Worm (Caenorhabditis elegans): ENCODE results near the gene nspc-15.

The nspc-15 gene

DNA sequence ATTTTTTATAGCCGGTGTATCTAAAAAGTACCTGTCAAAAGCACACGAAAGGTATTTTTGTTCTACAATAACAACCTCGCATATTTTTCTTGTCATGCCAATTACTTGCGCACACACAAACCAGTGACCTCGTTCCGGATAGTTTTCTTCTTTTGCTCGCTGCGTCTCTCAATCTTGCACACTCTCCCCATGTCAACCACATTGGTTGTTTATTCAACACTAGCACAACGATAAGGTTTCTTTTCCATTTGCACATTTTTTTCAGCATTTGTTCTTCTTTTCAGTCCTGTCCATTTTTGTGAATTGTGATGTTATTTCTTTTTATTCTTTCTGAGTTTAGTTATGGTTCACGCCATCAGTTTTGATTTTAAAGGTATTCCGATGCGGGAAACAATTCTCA, 10.3 kb upstream of the nspc-15 start, which contains the start of gene F42F12.3:
Gene F42F12.3, plus strand, starts transcription at position 372 of the 400 bp plus-strand sequence.
- TF ChIP-seq lsy-2 (tag; optimal IDR thresholded peaks at IDR 0.05) = no peak
- TF ChIP-seq fos-1 (tag; optimal IDR thresholded peaks at IDR 0.05) = peak; percentile 3
- no peak for TF ChIP-seq lin-39 (tag; optimal IDR thresholded peaks at IDR 0.05)
- no peak for TF ChIP-seq sma-3 (GFP tag; optimal IDR thresholded peaks at IDR 0.05)
- TF ChIP-seq crh-2 (tag; optimal IDR thresholded peaks at IDR 0.05) = no peak

DNA sequence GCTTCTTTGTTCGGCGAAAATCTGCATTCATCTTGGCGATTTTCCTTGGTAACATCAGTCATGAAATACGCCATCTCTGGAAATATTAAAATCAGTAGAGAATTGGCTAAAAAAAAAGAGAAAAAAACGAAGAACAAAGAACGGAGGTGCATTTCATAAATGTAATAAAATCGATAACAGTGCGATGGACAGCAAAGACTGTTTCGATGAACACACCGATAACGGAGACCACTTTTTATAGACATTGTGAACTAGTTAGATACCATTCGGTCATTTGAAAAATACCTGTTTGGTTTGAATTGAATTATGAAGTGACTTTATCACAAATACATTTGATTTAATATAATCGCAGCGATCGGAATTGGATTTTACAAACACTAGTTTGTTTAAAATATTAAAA, 7.7 kb upstream of the nspc-15 start, which contains the start of gene F42F12.4:
Gene F42F12.4, minus strand, starts transcription at position 76 of the 400 bp plus-strand sequence.
- TF ChIP-seq mab-5 (tag; optimal IDR thresholded peaks at IDR 0.05) (no peak), nhr-10 (tag; optimal IDR thresholded peaks at IDR 0.05) (no peak), unc-39 (tag; optimal IDR thresholded peaks at IDR 0.05) (no peak), sma-9 (GFP tag; optimal IDR thresholded peaks at IDR 0.05) (no peak), sma-9 (tag; optimal IDR thresholded peaks at IDR 0.05) (no peak), fos-1 (tag; optimal IDR thresholded peaks at IDR 0.05) (peak; percentile 11), R02D3.7 (tag; optimal IDR thresholded peaks at IDR 0.05) (no peak)

DNA sequence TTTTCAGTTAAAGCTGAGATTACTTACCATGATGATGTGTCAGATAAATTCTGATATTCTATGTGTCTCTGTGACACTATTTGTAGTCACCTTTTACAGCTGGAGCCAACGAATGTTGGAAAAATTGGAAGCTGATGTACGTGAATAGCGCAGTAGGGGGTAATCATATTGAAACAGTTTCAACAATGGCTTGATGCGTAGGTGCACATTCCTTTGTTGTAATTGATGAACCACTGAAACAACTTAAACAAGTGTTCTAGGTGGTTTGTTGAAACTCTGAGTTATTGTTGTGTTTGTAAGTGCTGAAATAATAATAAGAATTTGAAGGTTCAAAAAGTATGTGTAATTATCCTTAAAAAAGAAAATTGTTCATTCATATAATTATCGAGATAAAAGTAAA, 4.0 kb upstream of the nspc-15 start, which contains the start of gene nspc-12:
Gene nspc-12, minus strand, starts transcription at position 101 of the 400 bp plus-strand sequence.
- TF ChIP-seq sma-3 (GFP tag; optimal IDR thresholded peaks at IDR 0.05) (no peak), aly-2 (tag; optimal IDR thresholded peaks at IDR 0.05) (no peak), nhr-10 (tag; optimal IDR thresholded peaks at IDR 0.05) (no peak), sem-4 (tag; optimal IDR thresholded peaks at IDR 0.05) (no peak), Y55F3AM.14 (GFP tag; optimal IDR thresholded peaks at IDR 0.05) (no peak), nhr-6 (tag; optimal IDR thresholded peaks at IDR 0.05) (no peak), fos-1 (tag; optimal IDR thresholded peaks at IDR 0.05) (no peak), unc-62 (GFP tag; optimal IDR thresholded peaks at IDR 0.05) (no peak)

DNA sequence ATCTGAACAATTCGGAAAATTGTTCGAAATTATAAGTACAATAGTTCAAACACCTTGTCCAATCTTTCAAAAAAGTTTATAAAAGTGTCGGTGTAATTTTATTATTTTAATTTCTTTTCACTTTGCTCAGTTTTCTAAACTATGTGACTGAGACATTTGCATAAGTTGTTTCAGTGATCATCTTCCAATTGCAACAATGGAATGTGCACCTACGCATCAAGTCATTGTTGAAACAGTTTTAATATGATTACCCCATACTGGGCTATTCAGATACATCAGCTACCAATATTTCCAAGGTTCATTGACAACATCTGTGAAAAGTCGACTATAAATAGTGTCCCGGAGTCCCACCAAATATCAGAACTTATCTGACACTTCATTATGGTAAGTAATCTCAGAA, 3.4 kb upstream of the nspc-15 start, which contains the start of gene nspc-13:
Gene nspc-13, plus strand, starts transcription at position 301 of the 400 bp plus-strand sequence.
- no peak for TF ChIP-seq ztf-11 (tag; optimal IDR thresholded peaks at IDR 0.05)
- no peak for TF ChIP-seq nhr-129 (tag; optimal IDR thresholded peaks at IDR 0.05)
- no peak for TF ChIP-seq F13H6.1 (tag; optimal IDR thresholded peaks at IDR 0.05)
- no peak for TF ChIP-seq peb-1 (tag; optimal IDR thresholded peaks at IDR 0.05)
- no peak for TF ChIP-seq nhr-12 (tag; optimal IDR thresholded peaks at IDR 0.05)
- no peak for TF ChIP-seq mdl-1 (tag; optimal IDR thresholded peaks at IDR 0.05)
- TF ChIP-seq elt-3 (tag; optimal IDR thresholded peaks at IDR 0.05) = no peak
- no peak for TF ChIP-seq mab-5 (tag; optimal IDR thresholded peaks at IDR 0.05)
- TF ChIP-seq sma-9 (GFP tag; optimal IDR thresholded peaks at IDR 0.05) = no peak
- no peak for TF ChIP-seq sma-9 (tag; optimal IDR thresholded peaks at IDR 0.05)
- TF ChIP-seq gmeb-1 (tag; optimal IDR thresholded peaks at IDR 0.05) = no peak
- TF ChIP-seq nhr-10 (tag; optimal IDR thresholded peaks at IDR 0.05) = no peak
- no peak for TF ChIP-seq nhr-21 (tag; optimal IDR thresholded peaks at IDR 0.05)
- TF ChIP-seq crh-2 (tag; optimal IDR thresholded peaks at IDR 0.05) = no peak
- TF ChIP-seq elt-1 (tag; optimal IDR thresholded peaks at IDR 0.05) = no peak
- TF ChIP-seq nhr-6 (tag; optimal IDR thresholded peaks at IDR 0.05) = no peak
- TF ChIP-seq unc-62 (GFP tag; optimal IDR thresholded peaks at IDR 0.05) = no peak

DNA sequence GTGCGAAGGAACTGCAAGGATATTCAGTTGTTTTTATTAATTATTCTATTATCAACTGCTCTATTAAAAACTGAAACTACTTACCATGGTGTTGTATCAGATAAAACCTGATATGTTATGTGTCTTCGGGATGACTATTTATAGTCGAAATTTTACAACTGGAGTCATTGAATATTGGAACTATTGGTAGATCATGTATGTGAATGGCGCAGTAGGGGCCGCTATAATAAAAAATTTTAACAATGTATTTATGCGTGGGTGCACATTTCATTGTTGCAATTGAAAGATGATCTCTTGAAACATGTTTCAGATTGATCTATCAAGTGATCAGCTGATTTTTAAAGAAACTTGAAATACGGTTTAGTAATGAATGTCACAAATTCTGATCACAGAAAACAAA, 1.6 kb upstream of the nspc-15 start, which contains the start of gene nspc-14:
Gene nspc-14, minus strand, starts transcription at position 101 of the 400 bp plus-strand sequence.
- TF ChIP-seq ZK546.5 (tag; optimal IDR thresholded peaks at IDR 0.05) (no peak), nhr-12 (tag; optimal IDR thresholded peaks at IDR 0.05) (no peak), elt-3 (tag; optimal IDR thresholded peaks at IDR 0.05) (no peak), nhr-21 (tag; optimal IDR thresholded peaks at IDR 0.05) (no peak), crh-2 (tag; optimal IDR thresholded peaks at IDR 0.05) (no peak), nhr-10 (tag; optimal IDR thresholded peaks at IDR 0.05) (no peak), unc-55 (GFP tag; optimal IDR thresholded peaks at IDR 0.05) (no peak), ceh-16 (tag; optimal IDR thresholded peaks at IDR 0.05) (no peak), elt-1 (tag; optimal IDR thresholded peaks at IDR 0.05) (no peak), unc-62 (GFP tag; optimal IDR thresholded peaks at IDR 0.05) (no peak), nhr-6 (tag; optimal IDR thresholded peaks at IDR 0.05) (no peak), R02D3.7 (tag; optimal IDR thresholded peaks at IDR 0.05) (no peak), ztf-11 (tag; optimal IDR thresholded peaks at IDR 0.05) (no peak), unc-39 (tag; optimal IDR thresholded peaks at IDR 0.05) (no peak), sma-9 (GFP tag; optimal IDR thresholded peaks at IDR 0.05) (no peak), sma-9 (tag; optimal IDR thresholded peaks at IDR 0.05) (no peak), F13H6.1 (tag; optimal IDR thresholded peaks at IDR 0.05) (no peak), egl-27 (tag; optimal IDR thresholded peaks at IDR 0.05) (no peak), blmp-1 (tag; optimal IDR thresholded peaks at IDR 0.05; ENCODE audit: insufficient read depth) (no peak), C34F6.9 (tag; optimal IDR thresholded peaks at IDR 0.05) (no peak)
